Worm (Caenorhabditis elegans): ENCODE measurements around the gene vem-1.

ce11 chrX:8083330-8083729 lies 5.0 kb downstream of the vem-1 start:
- TF ChIP-seq sox-4 (tag; optimal IDR thresholded peaks at IDR 0.05) = no peak
- no peak for TF ChIP-seq nfya-1 (tag; optimal IDR thresholded peaks at IDR 0.05)
- no peak for TF ChIP-seq fax-1 (tag; optimal IDR thresholded peaks at IDR 0.05)
- TF ChIP-seq ref-2 (tag; optimal IDR thresholded peaks at IDR 0.05) = no peak
- no peak for TF ChIP-seq pha-4 (tag; optimal IDR thresholded peaks at IDR 0.05)
- TF ChIP-seq tbx-2 (tag; optimal IDR thresholded peaks at IDR 0.05) = no peak
- no peak for TF ChIP-seq ceh-31 (tag; optimal IDR thresholded peaks at IDR 0.05)
- no peak for TF ChIP-seq zip-5 (tag; optimal IDR thresholded peaks at IDR 0.05)
- TF ChIP-seq hlh-30 (tag; optimal IDR thresholded peaks at IDR 0.05; ENCODE audit: insufficient read depth) = no peak
- no peak for TF ChIP-seq unc-3 (GFP tag; conservative IDR thresholded peaks at IDR 0.05)
- TF ChIP-seq unc-3 (tag; optimal IDR thresholded peaks at IDR 0.05) = no peak
